Worm (Caenorhabditis elegans): Measurements from ENCODE around the gene M151.10.

DNA sequence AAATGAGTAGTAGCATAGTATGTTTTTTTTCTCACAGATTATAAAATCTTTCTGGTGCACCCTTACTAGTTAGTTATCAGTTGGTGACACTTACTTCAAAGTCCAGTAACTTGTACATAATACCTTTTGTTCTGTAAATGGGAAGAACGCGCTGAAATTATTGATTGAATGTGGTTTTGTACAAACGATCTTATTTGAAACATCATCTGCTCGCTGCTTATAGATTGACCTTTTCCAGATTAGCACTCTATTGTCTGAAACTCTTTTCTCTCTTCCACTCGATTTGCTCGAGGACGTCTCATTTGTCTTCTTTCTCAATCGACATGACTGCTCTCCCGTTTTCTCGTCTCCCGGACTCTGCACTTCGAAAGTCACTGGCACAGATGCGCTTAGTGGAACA, 7.0 kb upstream of the M151.10 start, which contains the start of gene fbxb-33:
- TF ChIP-seq tbx-8 (GFP tag; optimal IDR thresholded peaks at IDR 0.05) (no peak), snpc-4 (tag; optimal IDR thresholded peaks at IDR 0.05) (no peak), unc-62 (GFP tag; optimal IDR thresholded peaks at IDR 0.05) (no peak), elt-3 (tag; optimal IDR thresholded peaks at IDR 0.05) (no peak), unc-39 (tag; optimal IDR thresholded peaks at IDR 0.05) (no peak), lsy-2 (tag; optimal IDR thresholded peaks at IDR 0.05) (no peak), drap-1 (GFP tag; optimal IDR thresholded peaks at IDR 0.05) (no peak), mls-2 (tag; optimal IDR thresholded peaks at IDR 0.05) (no peak), lin-13 (tag; optimal IDR thresholded peaks at IDR 0.05) (no peak), nhr-12 (tag; optimal IDR thresholded peaks at IDR 0.05) (no peak)
